Worm (Caenorhabditis elegans): Measurements from ENCODE around the gene K08D8.10.

DNA sequence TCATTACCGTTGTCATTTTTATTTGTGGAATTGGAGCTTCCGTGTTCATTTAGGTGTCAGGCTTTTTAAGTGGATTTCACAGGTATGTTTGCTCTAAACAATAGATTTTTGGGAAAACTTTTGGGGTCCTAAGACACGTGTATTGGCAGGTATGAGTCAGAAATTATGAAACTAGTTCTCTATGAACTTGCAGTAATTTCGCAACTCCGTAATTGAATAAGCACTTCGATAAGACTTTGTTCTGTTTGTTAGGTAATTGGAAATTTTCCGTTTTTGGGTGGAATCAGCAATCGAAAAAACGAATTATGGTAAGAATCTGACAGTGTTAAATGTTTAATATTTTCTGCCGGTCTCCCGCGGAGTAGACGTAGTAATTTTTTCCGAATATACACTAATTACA lies 3.2 kb upstream of the K08D8.10 start:
- TF ChIP-seq lag-1 (GFP tag; IDR thresholded peaks at IDR 0.05): no peak
- no peak for TF ChIP-seq ceh-91 (GFP tag; IDR thresholded peaks at IDR 0.05)
- no peak for TF ChIP-seq lin-54 (GFP tag; optimal IDR thresholded peaks at IDR 0.05)
- no peak for TF ChIP-seq unc-130 (GFP tag; optimal IDR thresholded peaks at IDR 0.05)
- TF ChIP-seq ekl-4 (GFP tag; IDR thresholded peaks at IDR 0.05): no peak

Data from whole organism, young adult.